Fruit fly (Drosophila melanogaster) Kc167 (cell line): ENCODE data around the gene TfIIB.

Experiments used
- insv ChIP-seq: fragments of >200 bp; optimal IDR thresholded peaks from 3 replicates; lab custom pipeline; 2018; ENCODE audit warnings: missing external identifiers
- psq ChIP-seq: fragments of >200 bp; optimal IDR thresholded peaks from 2 replicates; lab custom pipeline; 2017; ENCODE audit warnings: missing external identifiers

DNA sequence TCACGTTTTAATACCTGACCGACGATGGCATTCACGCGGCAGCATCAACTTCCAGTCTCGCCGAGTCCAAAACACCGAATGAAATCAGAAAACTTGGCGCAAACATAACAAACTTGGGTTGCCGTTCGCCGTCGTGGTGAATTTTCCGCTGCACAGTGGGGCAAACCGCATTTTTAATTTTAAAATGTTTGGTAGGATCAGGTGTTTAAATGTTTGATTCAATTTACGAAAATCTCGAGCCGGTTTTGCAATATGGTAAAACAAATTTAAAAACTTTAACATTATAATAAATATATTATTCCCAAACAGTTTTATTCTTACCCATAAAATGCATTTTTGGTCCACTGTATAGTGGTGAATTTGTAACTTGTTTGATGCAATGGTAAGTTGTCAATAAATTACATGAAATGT, 43.1 kb downstream of the TfIIB start, which contains the start of gene RluA-1:
- TF ChIP-seq psq (no peak), insv (no peak)
